Worm (Caenorhabditis elegans): ENCODE data around the gene B0393.5.

DNA sequence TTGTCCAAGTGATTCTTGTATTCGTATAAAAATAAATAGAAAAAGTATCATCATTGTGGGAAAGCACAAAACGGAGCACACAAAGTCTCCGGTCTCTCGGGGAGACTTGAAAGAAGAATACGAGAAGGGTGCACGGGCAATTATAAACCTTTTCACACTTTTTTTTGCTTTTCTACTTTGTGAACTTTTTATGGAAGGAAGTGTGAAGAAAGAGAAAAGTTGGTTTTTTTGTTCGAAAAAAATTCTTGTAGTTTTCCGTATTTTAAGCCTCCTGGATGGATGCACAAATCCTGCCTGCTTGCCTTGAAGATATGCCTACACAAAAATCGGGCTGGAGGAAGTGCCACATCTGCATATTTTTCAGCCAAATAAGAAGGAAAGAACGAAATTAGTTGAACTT is 12.4 kb downstream of the B0393.5 start, which contains the start of gene B0393.7:
- TF ChIP-seq sptf-2 (GFP tag; optimal IDR thresholded peaks at IDR 0.05) (no peak), him-1 (tag; optimal IDR thresholded peaks at IDR 0.05) (no peak), tbp1 (GFP tag; optimal IDR thresholded peaks at IDR 0.05) (no peak), aptf-2 (GFP tag; conservative IDR thresholded peaks at IDR 0.05) (no peak), ama-1 (optimal IDR thresholded peaks at IDR 0.05) (no peak), ama-1 (GFP tag; optimal IDR thresholded peaks at IDR 0.05) (no peak), attf-6 (GFP tag; IDR thresholded peaks at IDR 0.05) (no peak), ztf-18 (tag; optimal IDR thresholded peaks at IDR 0.05) (no peak), unc-130 (GFP tag; optimal IDR thresholded peaks at IDR 0.05) (no peak), lin-35 (GFP tag; optimal IDR thresholded peaks at IDR 0.05) (no peak), K11D2.4 (GFP tag; IDR thresholded peaks at IDR 0.05) (no peak), lag-1 (GFP tag; IDR thresholded peaks at IDR 0.05) (no peak), F52B5.7 (tag; optimal IDR thresholded peaks at IDR 0.05) (no peak), F57A8.1 (GFP tag; optimal IDR thresholded peaks at IDR 0.05) (no peak)
